Worm (Caenorhabditis elegans) whole organism, L4 larva: Measurements from ENCODE around the gene lys-10.

Source experiments
- D1046.2 ChIP-seq: fragments of 200-800 bp; sonication (Bioruptor generic); IDR thresholded peaks from 2 replicates; pipeline ENCODE4 v1.3.6; 2022; ENCODE audit warnings: missing genetic modification characterization, missing compliant biosample characterization
- F37D6.2 ChIP-seq: sonication (generic microtip); optimal IDR thresholded peaks from 2 replicates; lab custom pipeline; 2016; ENCODE audit warnings: mild to moderate bottlenecking, missing genetic modification characterization, missing compliant biosample characterization
- R02D3.7 ChIP-seq: fragments of 150-350 bp; sonication (generic microtip); optimal IDR thresholded peaks from 3 replicates; lab custom pipeline; 2014; ENCODE audit warnings: missing biosample characterization, missing genetic modification characterization
- T20F7.1 ChIP-seq: fragments of 200-800 bp; sonication (Bioruptor generic); optimal IDR thresholded peaks from 2 replicates; lab custom pipeline; 2018; ENCODE audit warnings: mild to moderate bottlenecking, missing genetic modification characterization, missing compliant biosample characterization
- Y105C5A.15 ChIP-seq: fragments of 200-800 bp; sonication (Bioruptor generic); IDR thresholded peaks from 2 replicates; pipeline ENCODE4 v1.3.6; 2022; ENCODE audit warnings: missing genetic modification characterization, missing compliant biosample characterization
- ceh-20 ChIP-seq: fragments of 200-800 bp; sonication (Bioruptor generic); IDR thresholded peaks from 2 replicates; pipeline ENCODE4 v1.3.6; 2022; ENCODE audit warnings: missing genetic modification reagents, missing genetic modification characterization, missing compliant biosample characterization
- ceh-28 ChIP-seq: fragments of 150-350 bp; optimal IDR thresholded peaks from 2 replicates; lab custom pipeline; 2014; ENCODE audit warnings: missing biosample characterization, missing genetic modification reagents, missing genetic modification characterization
- ceh-32 ChIP-seq: sonication (generic microtip); optimal IDR thresholded peaks from 2 replicates; lab custom pipeline; 2016; ENCODE audit warnings: mild to moderate bottlenecking, missing genetic modification characterization, missing compliant biosample characterization; ENCODE audit not compliant: poor library complexity
- cey-2 ChIP-seq: sonication (generic microtip); optimal IDR thresholded peaks from 3 replicates; lab custom pipeline; 2017; ENCODE audit warnings: missing genetic modification characterization, mild to moderate bottlenecking, missing compliant biosample characterization, antibody characterized with exemption, borderline replicate concordance; ENCODE audit not compliant: insufficient read depth
- daf-16 ChIP-seq, 3 experiments: sonication (generic microtip); optimal IDR thresholded peaks; 2 replicates each; lab custom pipeline; 2016 to 2017; ENCODE audit warnings: missing genetic modification characterization in 3 of 3, missing genetic modification reagents in 3 of 3, mild to moderate bottlenecking in 2 of 3, missing compliant biosample characterization in 2 of 3, missing biosample characterization in 1 of 3, moderate library complexity in 1 of 3
- daf-8 ChIP-seq: fragments of 200-800 bp; sonication (Bioruptor generic); IDR thresholded peaks from 2 replicates; pipeline ENCODE4 v1.3.6; 2022; ENCODE audit warnings: missing genetic modification characterization, missing compliant biosample characterization
- dmd-6 ChIP-seq: fragments of 200-800 bp; sonication (Bioruptor generic); IDR thresholded peaks from 2 replicates; pipeline ENCODE4 v1.3.6; 2022; ENCODE audit warnings: missing genetic modification reagents, missing genetic modification characterization, missing compliant biosample characterization
- dmd-8 ChIP-seq: fragments of 200-800 bp; sonication (Bioruptor generic); IDR thresholded peaks from 2 replicates; pipeline ENCODE4 v1.3.6; 2022; ENCODE audit warnings: missing genetic modification characterization, missing compliant biosample characterization
- dpl-1 ChIP-seq: fragments of 150-350 bp; optimal IDR thresholded peaks from 2 replicates; lab custom pipeline; 2014; ENCODE audit warnings: missing biosample characterization, missing genetic modification reagents, missing genetic modification characterization
- duxl-1 ChIP-seq: sonication (generic microtip); optimal IDR thresholded peaks from 2 replicates; lab custom pipeline; 2016; ENCODE audit warnings: mild to moderate bottlenecking, missing genetic modification characterization, moderate library complexity, missing compliant biosample characterization; ENCODE audit not compliant: poor library complexity
- dve-1 ChIP-seq: sonication (generic microtip); optimal IDR thresholded peaks from 2 replicates; lab custom pipeline; 2017; ENCODE audit warnings: antibody characterized with exemption, mild to moderate bottlenecking, missing genetic modification characterization, missing compliant biosample characterization; ENCODE audit not compliant: insufficient read depth
- egl-27 ChIP-seq: sonication (generic microtip); optimal IDR thresholded peaks from 3 replicates; lab custom pipeline; 2017; ENCODE audit warnings: missing biosample characterization, missing genetic modification reagents, missing genetic modification characterization
- fos-1 ChIP-seq: fragments of 150-350 bp; optimal IDR thresholded peaks from 2 replicates; lab custom pipeline; 2014; ENCODE audit warnings: missing biosample characterization, missing genetic modification characterization
- gei-8 ChIP-seq: fragments of 200-800 bp; sonication (Bioruptor generic); optimal IDR thresholded peaks from 2 replicates; lab custom pipeline; 2018; ENCODE audit warnings: mild to moderate bottlenecking, missing genetic modification characterization, missing compliant biosample characterization
- hif-1 ChIP-seq, 2 experiments: sonication (generic microtip); optimal IDR thresholded peaks; 2 replicates each; lab custom pipeline; 2016 to 2017; ENCODE audit warnings: missing compliant biosample characterization in 2 of 2, missing genetic modification characterization in 2 of 2, missing genetic modification reagents in 2 of 2, missing genotype in 2 of 2, mild to moderate bottlenecking in 1 of 2
- hlh-30 ChIP-seq: sonication (generic microtip); optimal IDR thresholded peaks from 2 replicates; lab custom pipeline; 2017; ENCODE audit warnings: antibody characterized with exemption, mild to moderate bottlenecking, missing genetic modification characterization, missing compliant biosample characterization; ENCODE audit not compliant: insufficient read depth
- lin-1 ChIP-seq: fragments of 200-800 bp; sonication (Bioruptor generic); IDR thresholded peaks from 2 replicates; pipeline ENCODE4 v1.3.6; 2022; ENCODE audit warnings: missing genetic modification reagents, missing genetic modification characterization, missing compliant biosample characterization
- lin-15B ChIP-seq: fragments of 150-350 bp; sonication (generic microtip); optimal IDR thresholded peaks from 3 replicates; lab custom pipeline; 2014; ENCODE audit warnings: missing biosample characterization, missing genetic modification characterization
- lin-29 ChIP-seq: fragments of 200-800 bp; sonication (Bioruptor generic); IDR thresholded peaks from 2 replicates; pipeline ENCODE4 v1.3.6; 2022; ENCODE audit warnings: missing genetic modification reagents, missing genetic modification characterization, missing compliant biosample characterization
- lin-38 ChIP-seq: fragments of 200-800 bp; sonication (Bioruptor generic); IDR thresholded peaks from 2 replicates; pipeline ENCODE4 v1.3.6; 2022; ENCODE audit warnings: missing genetic modification reagents, missing genetic modification characterization, missing compliant biosample characterization
- lsy-2 ChIP-seq, 2 experiments: fragments of 150-350 bp in 1 of 2; sonication (generic microtip) in 1 of 2; optimal IDR thresholded peaks; 2 replicates each; lab custom pipeline; 2014 to 2017; ENCODE audit warnings: missing biosample characterization in 2 of 2, missing genetic modification characterization in 2 of 2
- madf-5 ChIP-seq, 2 experiments: fragments of 200-800 bp; sonication (Bioruptor generic); IDR thresholded peaks; 2 replicates each; pipeline ENCODE4 v1.3.6; 2022; ENCODE audit warnings: missing compliant biosample characterization in 2 of 2, missing genetic modification characterization in 2 of 2
- mdl-1 ChIP-seq, 2 experiments: fragments of 150-350 bp in 1 of 2; sonication (generic microtip) in 1 of 2; optimal IDR thresholded peaks; 2 replicates each; lab custom pipeline; 2014 to 2017; ENCODE audit warnings: missing biosample characterization in 2 of 2, missing genetic modification characterization in 2 of 2
- mes-2 ChIP-seq: sonication (generic microtip); optimal IDR thresholded peaks from 2 replicates; lab custom pipeline; 2016; ENCODE audit warnings: missing genotype, mild to moderate bottlenecking, missing genetic modification characterization, missing compliant biosample characterization; ENCODE audit not compliant: poor library complexity, severe bottlenecking
- nhr-11 ChIP-seq: fragments of 150-350 bp; optimal IDR thresholded peaks from 2 replicates; lab custom pipeline; 2014; ENCODE audit warnings: missing biosample characterization, missing genetic modification characterization
- nhr-25 ChIP-seq: sonication (generic microtip); optimal IDR thresholded peaks from 2 replicates; lab custom pipeline; 2017; ENCODE audit warnings: missing genetic modification characterization, mild to moderate bottlenecking, missing compliant biosample characterization, antibody characterized with exemption, moderate library complexity, borderline replicate concordance; ENCODE audit not compliant: insufficient read depth
- nhr-41 ChIP-seq: fragments of 200-800 bp; sonication (Bioruptor generic); IDR thresholded peaks from 2 replicates; pipeline ENCODE4 v1.3.6; 2022; ENCODE audit warnings: missing genetic modification reagents, missing genetic modification characterization, missing compliant biosample characterization
- nhr-42 ChIP-seq: fragments of 200-800 bp; sonication (Bioruptor generic); IDR thresholded peaks from 2 replicates; pipeline ENCODE4 v1.3.6; 2022; ENCODE audit warnings: missing genetic modification characterization, missing compliant biosample characterization
- nhr-6 ChIP-seq: fragments of 150-350 bp; optimal IDR thresholded peaks from 2 replicates; lab custom pipeline; 2014; ENCODE audit warnings: missing biosample characterization, missing genetic modification characterization
- nhr-77 ChIP-seq: fragments of 150-350 bp; optimal IDR thresholded peaks from 2 replicates; lab custom pipeline; 2014; ENCODE audit warnings: missing biosample characterization, missing genetic modification characterization
- php-3 ChIP-seq: fragments of 200-800 bp; sonication (Bioruptor generic); IDR thresholded peaks from 2 replicates; pipeline ENCODE4 v1.3.6; 2022; ENCODE audit warnings: missing genetic modification reagents, missing genetic modification characterization, missing compliant biosample characterization
- tag-97 ChIP-seq: fragments of 200-800 bp; sonication (Bioruptor generic); IDR thresholded peaks from 2 replicates; pipeline ENCODE4 v1.3.6; 2022; ENCODE audit warnings: missing genetic modification characterization, missing compliant biosample characterization
- tra-1 ChIP-seq: fragments of 200-800 bp; sonication (Bioruptor generic); IDR thresholded peaks from 2 replicates; pipeline ENCODE4 v1.3.6; 2022; ENCODE audit warnings: missing genetic modification reagents, missing genetic modification characterization, missing compliant biosample characterization
- vab-7 ChIP-seq: fragments of 200-800 bp; sonication (Bioruptor generic); IDR thresholded peaks from 2 replicates; pipeline ENCODE4 v1.3.6; 2022; ENCODE audit warnings: missing genetic modification reagents, missing genetic modification characterization, missing compliant biosample characterization
- zfp-3 ChIP-seq: fragments of 200-800 bp; sonication (Bioruptor generic); conservative IDR thresholded peaks from 2 replicates; pipeline ENCODE4 v1.3.6; 2022; ENCODE audit warnings: missing genetic modification reagents, missing genetic modification characterization, missing compliant biosample characterization
- zip-2 ChIP-seq: fragments of 150-350 bp; optimal IDR thresholded peaks from 2 replicates; lab custom pipeline; 2014; ENCODE audit warnings: missing biosample characterization, missing genetic modification characterization
- ztf-11 ChIP-seq: fragments of 150-350 bp; optimal IDR thresholded peaks from 2 replicates; lab custom pipeline; 2014; ENCODE audit warnings: missing biosample characterization, missing genetic modification characterization
- ztf-7 ChIP-seq: fragments of 150-350 bp; optimal IDR thresholded peaks from 2 replicates; lab custom pipeline; 2014; ENCODE audit warnings: missing biosample characterization, missing genetic modification characterization

lys-10 gene

DNA sequence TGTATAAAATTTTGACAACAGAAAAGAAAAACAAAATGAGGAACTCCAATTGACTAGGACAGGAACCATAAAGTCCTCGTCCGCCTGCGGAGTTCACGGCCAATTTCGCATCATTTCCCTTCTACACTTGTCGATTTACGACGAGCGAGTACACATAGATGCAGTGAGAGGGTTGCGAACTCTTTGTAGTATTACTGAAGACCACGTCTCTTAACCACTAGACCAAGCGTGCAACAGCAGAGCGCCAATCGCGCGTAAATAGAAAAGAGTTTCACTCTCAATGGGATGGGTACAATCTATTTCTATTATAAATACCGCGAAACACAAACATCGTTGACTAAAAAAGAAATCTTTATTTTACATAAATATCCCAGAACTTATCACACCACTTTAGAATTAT, 42.8 kb downstream of the lys-10 start (continued):
- TF ChIP-seq lin-15B = no peak
- TF ChIP-seq lin-38 (GFP tag; lab: Robert Waterston, UW) = peak; percentile 79
- peak; percentile 21; the same call in 1 of the 2 replicates for TF ChIP-seq nhr-41
- TF ChIP-seq fos-1 (tag; lab: Kevin White, UChicago) = no peak
- TF ChIP-seq lin-29 (GFP tag; lab: Robert Waterston, UW) = no peak
- TF ChIP-seq dpl-1 = peak; percentile 46
- peak; percentile 78 to 86; a peak in 3 of 4 replicates for TF ChIP-seq madf-5 (GFP tag; IDR thresholded peaks at IDR 0.05; lab: Robert Waterston, UW)
- TF ChIP-seq ztf-7 (tag; lab: Kevin White, UChicago) = peak; percentile 57
- TF ChIP-seq Y105C5A.15 (GFP tag; lab: Robert Waterston, UW) = peak; percentile 83
- 0 out of 2 replicates have a peak, but pooled peaks have one; percentile 54 for TF ChIP-seq php-3
- peak; percentile 65 for TF ChIP-seq duxl-1 (tag; lab: Kevin White, UChicago)
- no peak for TF ChIP-seq egl-27
- peak; percentile 62; the same call in 1 of the 2 replicates for TF ChIP-seq zfp-3 (GFP tag; lab: Robert Waterston, UW)
- TF ChIP-seq hif-1 (tag; optimal IDR thresholded peaks at IDR 0.05; lab: Kevin White, UChicago) = peak in 1 of 2 experiments; percentile 62
- TF ChIP-seq cey-2 (tag; lab: Kevin White, UChicago) = no peak
- peak; percentile 77 for TF ChIP-seq R02D3.7 (tag; lab: Kevin White, UChicago)
- TF ChIP-seq tra-1 (GFP tag; lab: Robert Waterston, UW) = peak; percentile 57; the same call in 1 of the 2 replicates
- TF ChIP-seq tag-97 (GFP tag; lab: Robert Waterston, UW) = no peak
- peak; percentile 64 for TF ChIP-seq hlh-30
- TF ChIP-seq ceh-20 (GFP tag; lab: Robert Waterston, UW) = peak; percentile 57; the same call in 1 of the 2 replicates
- peak; percentile 13 for TF ChIP-seq zip-2 (tag; lab: Kevin White, UChicago)
- TF ChIP-seq mdl-1 (tag; optimal IDR thresholded peaks at IDR 0.05; lab: Kevin White, UChicago) = peak in 1 of 2 experiments; percentile 53
- TF ChIP-seq daf-8 (GFP tag; lab: Robert Waterston, UW) = no peak
- TF ChIP-seq lin-1 = 0 out of 2 replicates have a peak, but pooled peaks have one; percentile 49
- TF ChIP-seq D1046.2 = peak; percentile 61; the same call in 1 of the 2 replicates
- TF ChIP-seq nhr-77 = peak; percentile 48
- TF ChIP-seq ceh-32 (tag; lab: Kevin White, UChicago) = no peak
- no peak for TF ChIP-seq nhr-25 (tag; lab: Kevin White, UChicago)
- TF ChIP-seq nhr-42 (GFP tag; lab: Robert Waterston, UW) = peak; percentile 76
- TF ChIP-seq nhr-6 (tag; lab: Kevin White, UChicago) = peak; percentile 14
- TF ChIP-seq T20F7.1 (GFP tag; lab: Kevin White, UChicago) = peak; percentile 73
- TF ChIP-seq F37D6.2 (tag; lab: Kevin White, UChicago) = peak; percentile 45
- no peak for TF ChIP-seq ceh-28 (tag; lab: Kevin White, UChicago)
- TF ChIP-seq nhr-11 (tag; lab: Kevin White, UChicago) = peak; percentile 57
- TF ChIP-seq gei-8 (GFP tag; lab: Kevin White, UChicago) = peak; percentile 29
- peak; percentile 74 for TF ChIP-seq vab-7
- TF ChIP-seq, all 104 proteins: peak for 68

DNA sequence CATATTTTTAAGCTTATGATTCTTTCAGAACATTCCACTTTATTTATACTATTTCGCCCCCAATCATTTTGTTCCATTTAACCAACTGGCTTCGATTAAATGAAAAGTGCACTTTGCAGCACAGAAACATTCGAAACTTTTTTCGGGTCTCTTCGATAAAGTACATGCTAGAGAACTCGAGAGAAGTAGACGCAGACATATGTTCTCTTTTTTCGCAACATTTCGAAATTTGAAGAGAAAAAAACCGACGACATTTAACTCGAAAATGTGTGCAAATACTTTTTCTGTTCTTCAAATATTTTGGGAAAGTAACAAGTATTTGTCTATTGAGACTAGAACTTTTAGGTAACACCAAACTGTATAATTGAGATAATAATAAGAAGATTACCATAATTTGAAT, 44.3 kb downstream of the lys-10 start:
- TF ChIP-seq daf-16 (GFP tag; optimal IDR thresholded peaks at IDR 0.05; lab: Kevin White, UChicago) = peak in 1 of 2 experiments; percentile 3
- no peak for TF ChIP-seq daf-16 (tag; optimal IDR thresholded peaks at IDR 0.05; lab: Kevin White, UChicago)
- no peak for TF ChIP-seq dmd-8
- peak in 1 of 2 experiments; percentile 19 for TF ChIP-seq lsy-2 (tag; optimal IDR thresholded peaks at IDR 0.05; lab: Kevin White, UChicago)
- peak; percentile 3 for TF ChIP-seq dve-1 (tag; lab: Kevin White, UChicago)
- TF ChIP-seq php-3 = no peak
- TF ChIP-seq ztf-11 (tag; lab: Kevin White, UChicago) = no peak
- no peak for TF ChIP-seq dmd-6 (GFP tag; lab: Robert Waterston, UW)
- peak; percentile 12 for TF ChIP-seq mes-2
